Worm (Caenorhabditis elegans): ENCODE data around the gene hrg-3.

ce11 chrV:9714909-9715308 lies 41.4 kb upstream of the hrg-3 start, which contains the start of gene F40F9.3:
- TF ChIP-seq ceh-36 (tag; optimal IDR thresholded peaks at IDR 0.05) (no peak), B0310.2 (tag; optimal IDR thresholded peaks at IDR 0.05) (no peak), hnd-1 (tag; optimal IDR thresholded peaks at IDR 0.05) (no peak), ama-1 (optimal IDR thresholded peaks at IDR 0.05) (no peak), scrt-1 (GFP tag; IDR thresholded peaks at IDR 0.05) (no peak), flt-1 (GFP tag; IDR thresholded peaks at IDR 0.05) (no peak), ets-7 (tag; optimal IDR thresholded peaks at IDR 0.05) (no peak)

Data from whole organism, early embryonic.